Worm (Caenorhabditis elegans): ENCODE data around the gene F14D2.19.

DNA sequence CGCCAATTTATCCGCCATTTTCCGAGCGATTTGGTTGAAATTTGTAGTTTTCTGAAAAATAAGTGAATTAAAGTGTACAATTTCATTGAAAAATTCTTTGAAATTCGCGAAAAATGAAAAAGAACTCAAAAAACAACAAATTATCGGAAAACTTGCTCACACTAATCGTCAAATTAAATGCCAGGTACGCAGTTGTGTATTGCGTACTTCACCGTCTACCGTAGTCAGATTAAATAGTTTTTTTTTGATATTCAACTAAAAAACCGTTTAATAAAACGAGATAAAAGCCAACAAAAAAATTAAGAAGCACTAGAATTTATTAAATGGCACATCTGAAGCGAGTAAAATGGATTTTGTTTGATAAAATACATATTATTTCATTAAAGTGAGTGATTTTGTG, 8.0 kb upstream of the F14D2.19 start, which contains the start of gene bath-28:
- TF ChIP-seq C04F5.9 (tag; optimal IDR thresholded peaks at IDR 0.05), result no peak
- TF ChIP-seq ztf-11 (tag; optimal IDR thresholded peaks at IDR 0.05), result no peak
- no peak for TF ChIP-seq ama-1 (optimal IDR thresholded peaks at IDR 0.05)
- TF ChIP-seq elt-2 (tag; optimal IDR thresholded peaks at IDR 0.05), result no peak
- no peak for TF ChIP-seq blmp-1 (tag; optimal IDR thresholded peaks at IDR 0.05)
- no peak for TF ChIP-seq nhr-237 (tag; optimal IDR thresholded peaks at IDR 0.05)
- no peak for TF ChIP-seq jun-1 (tag; optimal IDR thresholded peaks at IDR 0.05)
- TF ChIP-seq elt-3 (tag; optimal IDR thresholded peaks at IDR 0.05), result no peak
- TF ChIP-seq snu-23 (GFP tag; optimal IDR thresholded peaks at IDR 0.05), result no peak
- TF ChIP-seq ztf-4 (tag; optimal IDR thresholded peaks at IDR 0.05), result no peak
- no peak for TF ChIP-seq unc-62 (GFP tag; optimal IDR thresholded peaks at IDR 0.05)

All from whole organism, L1 larva.